Worm (Caenorhabditis elegans) whole organism, late embryonic: ENCODE measurements around the gene Y41E3.1.

Source experiments
- K02D7.2 ChIP-seq: sonication (generic microtip); optimal IDR thresholded peaks from 2 replicates; lab custom pipeline; 2017; ENCODE audit warnings: mild to moderate bottlenecking, missing genetic modification characterization, missing compliant biosample characterization
- ahr-1 ChIP-seq: sonication (generic microtip); optimal IDR thresholded peaks from 2 replicates; lab custom pipeline; 2016; ENCODE audit warnings: missing genetic modification characterization, missing compliant biosample characterization
- ets-4 ChIP-seq: sonication (generic microtip); optimal IDR thresholded peaks from 2 replicates; lab custom pipeline; 2016; ENCODE audit warnings: missing genetic modification characterization, missing compliant biosample characterization
- hlh-30 ChIP-seq: sonication (generic microtip); optimal IDR thresholded peaks from 2 replicates; lab custom pipeline; 2017; ENCODE audit warnings: antibody characterized with exemption, missing genetic modification characterization, missing compliant biosample characterization; ENCODE audit not compliant: insufficient read depth
- pha-4 ChIP-seq: fragments of 150-350 bp; optimal IDR thresholded peaks from 2 replicates; lab custom pipeline; 2018; ENCODE audit warnings: missing biosample characterization, missing genetic modification reagents, missing genetic modification characterization
- syd-9 ChIP-seq: sonication (generic microtip); optimal IDR thresholded peaks from 2 replicates; lab custom pipeline; 2016; ENCODE audit warnings: mild to moderate bottlenecking, missing genetic modification characterization, moderate library complexity, missing compliant biosample characterization
- unc-86 ChIP-seq: sonication (generic microtip); optimal IDR thresholded peaks from 2 replicates; lab custom pipeline; 2016; ENCODE audit warnings: missing genetic modification characterization, missing compliant biosample characterization

The Y41E3.1 gene

ce11 chrIV:14909589-14909988 is 49.1 kb downstream of the Y41E3.1 start, which contains the start of gene pnc-2:
Gene pnc-2, minus strand, starts transcription at chrIV:14909689.
- no peak for TF ChIP-seq unc-86 (tag; lab: Kevin White, UChicago)
- no peak for TF ChIP-seq ets-4 (tag; lab: Kevin White, UChicago)
- TF ChIP-seq hlh-30 (tag; lab: Kevin White, UChicago): no peak
- no peak for TF ChIP-seq K02D7.2
- no peak for TF ChIP-seq pha-4 (tag; lab: Kevin White, UChicago)
- no peak for TF ChIP-seq ahr-1 (tag; lab: Kevin White, UChicago)
- TF ChIP-seq syd-9 (tag; lab: Kevin White, UChicago): no peak
